Fruit fly (Drosophila melanogaster) S2 (cell line): Measurements from ENCODE around the gene bora.

Experiments
- CG8478 ChIP-seq: fragments of >200 bp; optimal IDR thresholded peaks from 2 replicates; lab custom pipeline; 2018
- CTCF ChIP-seq, 2 experiments: fragments of >200 bp; optimal IDR thresholded peaks; 2 replicates each; lab custom pipeline; 2018

The bora gene

DNA sequence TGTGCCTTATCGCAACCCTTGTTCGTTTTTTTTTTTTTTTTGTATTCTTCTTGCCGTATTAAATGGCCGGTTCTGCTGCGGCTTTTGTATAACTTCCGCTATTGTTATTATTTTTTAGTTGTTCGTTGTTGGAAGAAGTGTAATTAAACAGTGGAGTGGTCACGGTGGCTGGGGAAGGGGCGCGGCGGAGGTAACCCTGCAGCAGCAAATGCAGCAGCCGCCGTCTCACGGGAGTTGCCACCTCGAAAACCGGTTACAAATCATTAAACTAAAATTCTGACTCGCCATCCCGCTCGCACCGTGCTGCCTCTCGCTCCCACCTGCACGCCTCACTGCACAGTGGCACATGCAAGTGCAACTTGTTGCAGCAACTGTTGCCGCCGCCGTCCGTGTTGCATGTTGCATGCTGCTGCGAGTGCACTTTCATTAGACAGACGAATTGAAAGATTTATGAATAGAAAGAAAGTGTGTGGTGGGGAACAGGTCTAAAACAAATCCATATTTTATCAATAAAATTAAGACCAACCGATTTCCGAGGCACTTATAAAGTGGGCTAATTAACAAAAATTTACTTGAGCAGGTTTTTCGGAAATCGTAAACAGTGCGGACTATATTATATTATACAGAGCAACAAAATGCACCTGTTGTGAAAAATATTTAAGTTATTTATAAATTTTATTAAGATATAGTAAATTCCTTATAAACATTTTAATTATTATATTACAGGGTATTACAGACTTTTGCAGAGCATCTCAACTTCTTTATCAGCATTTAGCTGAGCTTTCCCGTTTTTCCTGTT, 5.4 kb downstream of the bora start:
- TF ChIP-seq CG8478 (lab: Kevin White, UChicago) (no peak), CTCF (optimal IDR thresholded peaks at IDR 0.05; lab: Kevin White, UChicago) (no peak)

DNA sequence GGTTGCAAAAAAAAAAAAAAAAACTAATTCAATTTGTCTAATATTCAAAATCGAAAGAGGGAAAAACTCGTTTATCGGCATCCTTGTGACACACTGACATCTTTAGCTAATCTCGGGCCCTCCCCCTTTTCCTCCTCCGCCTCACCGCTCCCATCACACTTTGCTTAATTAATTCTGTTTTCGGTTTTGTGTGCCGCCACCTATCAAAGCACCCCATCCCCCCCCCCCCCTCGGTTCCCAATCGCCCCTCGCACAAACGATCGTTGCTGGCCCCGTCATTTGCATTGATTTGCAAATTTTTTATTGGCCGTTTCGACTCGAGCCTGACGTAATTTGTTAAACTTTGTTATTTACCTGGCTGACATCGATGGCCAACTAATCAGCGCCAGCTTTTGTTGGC, 6.0 kb downstream of the bora start:
- TF ChIP-seq CTCF (optimal IDR thresholded peaks at IDR 0.05; lab: Kevin White, UChicago) (no peak), CG8478 (lab: Kevin White, UChicago) (no peak)

dm6 chr3L:18629874-18630273, 7.4 kb downstream of the bora start:
- no peak for TF ChIP-seq CTCF (optimal IDR thresholded peaks at IDR 0.05; lab: Kevin White, UChicago)
- no peak for TF ChIP-seq CG8478 (lab: Kevin White, UChicago)

- TF ChIP-seq CG8478 (lab: Kevin White, UChicago) (no peak), CTCF (optimal IDR thresholded peaks at IDR 0.05; lab: Kevin White, UChicago) (no peak)
These were observed 9.7 kb downstream of the bora start for dm6 chr3L:18632187-18632635.

DNA sequence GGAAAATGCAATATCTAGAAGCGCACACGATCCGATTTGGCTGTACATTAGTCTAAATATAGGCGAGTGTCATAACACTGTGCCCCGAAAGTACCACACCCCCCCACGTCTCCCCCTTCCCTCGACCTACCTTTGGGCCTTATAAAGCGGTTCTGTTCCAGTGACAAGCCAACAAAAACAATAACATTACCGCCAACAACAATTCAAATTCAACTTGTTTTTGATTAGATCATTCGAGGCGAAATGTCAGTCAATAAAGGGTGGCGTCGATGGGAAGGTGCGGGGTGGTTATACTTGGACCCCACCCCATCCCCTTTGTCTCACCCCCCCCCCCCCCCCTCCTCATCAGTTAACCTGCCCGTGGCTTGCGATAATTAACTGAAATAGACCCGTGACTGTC, 10.6 kb downstream of the bora start:
- TF ChIP-seq CG8478 (lab: Kevin White, UChicago) (no peak), CTCF (optimal IDR thresholded peaks at IDR 0.05; lab: Kevin White, UChicago) (no peak)

DNA sequence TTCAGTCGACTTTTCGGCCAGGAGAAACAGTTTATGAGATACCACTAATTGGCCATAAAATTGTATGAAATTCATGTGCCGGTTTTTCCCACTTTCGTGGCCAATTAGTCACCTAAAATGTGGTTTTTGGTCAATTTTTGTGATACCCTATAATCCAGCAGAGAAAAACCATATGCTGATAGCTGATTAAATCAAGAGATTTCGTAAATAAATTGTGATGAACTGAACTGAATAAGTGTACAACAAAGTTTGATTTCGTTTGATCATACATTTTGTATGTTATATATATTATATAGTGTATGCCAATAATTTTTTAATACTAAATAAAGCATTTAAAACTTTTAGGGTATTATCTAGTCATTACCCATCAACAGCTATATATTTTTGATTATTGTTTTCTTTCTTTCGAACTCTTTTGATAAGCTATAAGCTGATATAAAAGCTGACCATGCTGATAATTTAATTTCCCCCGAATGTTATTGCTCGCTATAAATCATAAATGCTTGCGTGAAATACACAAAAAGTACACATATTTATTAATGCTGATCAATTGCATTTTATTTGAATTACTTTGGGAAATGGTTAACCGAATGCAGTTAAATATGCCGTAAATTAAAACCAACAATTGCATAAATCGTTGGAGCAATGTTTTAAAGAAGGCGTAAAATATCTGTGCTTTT, 12.4 kb downstream of the bora start:
- TF ChIP-seq CTCF (optimal IDR thresholded peaks at IDR 0.05; lab: Kevin White, UChicago) (no peak), CG8478 (lab: Kevin White, UChicago) (no peak)

DNA sequence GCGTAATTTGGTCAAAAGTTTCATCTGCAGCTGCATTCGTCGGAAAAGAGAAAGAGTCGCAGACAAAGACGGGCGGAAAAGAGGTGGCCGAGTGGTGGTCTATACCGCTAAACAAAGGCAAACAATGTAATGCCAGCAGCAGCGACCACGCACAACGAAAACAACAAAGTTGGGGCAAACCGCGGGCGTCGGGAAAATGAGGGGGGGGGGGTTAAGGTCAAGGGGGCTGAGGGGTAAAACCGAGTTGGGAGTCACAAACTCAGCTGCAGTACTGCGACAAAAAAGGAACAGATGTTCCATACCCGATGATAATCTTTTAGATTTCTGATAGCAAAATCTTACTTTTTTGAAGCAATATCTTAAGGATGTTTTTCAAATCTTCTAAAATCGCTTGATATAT, 14.3 kb downstream of the bora start:
- TF ChIP-seq CTCF (optimal IDR thresholded peaks at IDR 0.05; lab: Kevin White, UChicago) (no peak), CG8478 (lab: Kevin White, UChicago) (no peak)

DNA sequence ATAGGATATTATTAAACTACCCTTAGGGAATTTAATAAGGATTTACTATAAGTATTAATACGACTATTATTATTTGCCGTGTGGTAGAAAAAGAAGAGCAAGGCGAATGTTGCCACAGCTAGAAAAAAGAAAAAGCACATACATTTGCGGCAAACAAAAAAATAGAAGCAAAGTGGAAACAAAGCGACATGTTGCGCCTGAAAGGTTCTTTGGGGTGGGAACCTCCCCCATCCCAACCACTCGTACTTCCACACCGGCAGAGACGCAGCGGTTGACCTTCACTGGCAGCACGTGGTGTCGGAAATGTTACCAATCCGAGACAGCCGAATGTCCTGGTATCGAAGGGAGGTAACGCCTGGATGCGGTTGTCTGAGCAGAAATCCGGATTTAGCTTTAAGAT, 14.9 kb downstream of the bora start:
- TF ChIP-seq CTCF (optimal IDR thresholded peaks at IDR 0.05; lab: Kevin White, UChicago) (no peak), CG8478 (lab: Kevin White, UChicago) (no peak)

- TF ChIP-seq CTCF (optimal IDR thresholded peaks at IDR 0.05; lab: Kevin White, UChicago) (no peak), CG8478 (lab: Kevin White, UChicago) (no peak)
These were observed 15.6 kb downstream of the bora start for dm6 chr3L:18638043-18638442.

DNA sequence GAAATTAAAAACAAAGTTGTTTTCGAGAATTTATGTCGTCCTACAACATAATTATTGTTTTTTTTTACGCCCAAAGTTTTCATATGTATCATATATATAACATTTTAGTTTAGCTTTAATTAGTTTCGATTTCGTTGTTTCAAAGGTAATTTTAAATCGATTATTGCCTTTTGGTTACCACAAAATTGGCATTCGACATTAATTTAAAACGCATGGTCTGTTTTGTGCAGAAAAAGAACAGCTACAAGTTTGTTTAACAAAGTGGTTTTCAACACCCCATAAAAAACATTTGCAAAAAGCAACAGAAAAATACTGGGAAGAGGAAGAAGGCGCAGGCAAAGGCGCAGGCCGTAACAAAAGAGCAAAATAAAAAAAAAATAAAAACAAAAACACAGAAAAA, 16.0 kb downstream of the bora start:
- TF ChIP-seq CTCF (optimal IDR thresholded peaks at IDR 0.05; lab: Kevin White, UChicago) (no peak), CG8478 (lab: Kevin White, UChicago) (no peak)

DNA sequence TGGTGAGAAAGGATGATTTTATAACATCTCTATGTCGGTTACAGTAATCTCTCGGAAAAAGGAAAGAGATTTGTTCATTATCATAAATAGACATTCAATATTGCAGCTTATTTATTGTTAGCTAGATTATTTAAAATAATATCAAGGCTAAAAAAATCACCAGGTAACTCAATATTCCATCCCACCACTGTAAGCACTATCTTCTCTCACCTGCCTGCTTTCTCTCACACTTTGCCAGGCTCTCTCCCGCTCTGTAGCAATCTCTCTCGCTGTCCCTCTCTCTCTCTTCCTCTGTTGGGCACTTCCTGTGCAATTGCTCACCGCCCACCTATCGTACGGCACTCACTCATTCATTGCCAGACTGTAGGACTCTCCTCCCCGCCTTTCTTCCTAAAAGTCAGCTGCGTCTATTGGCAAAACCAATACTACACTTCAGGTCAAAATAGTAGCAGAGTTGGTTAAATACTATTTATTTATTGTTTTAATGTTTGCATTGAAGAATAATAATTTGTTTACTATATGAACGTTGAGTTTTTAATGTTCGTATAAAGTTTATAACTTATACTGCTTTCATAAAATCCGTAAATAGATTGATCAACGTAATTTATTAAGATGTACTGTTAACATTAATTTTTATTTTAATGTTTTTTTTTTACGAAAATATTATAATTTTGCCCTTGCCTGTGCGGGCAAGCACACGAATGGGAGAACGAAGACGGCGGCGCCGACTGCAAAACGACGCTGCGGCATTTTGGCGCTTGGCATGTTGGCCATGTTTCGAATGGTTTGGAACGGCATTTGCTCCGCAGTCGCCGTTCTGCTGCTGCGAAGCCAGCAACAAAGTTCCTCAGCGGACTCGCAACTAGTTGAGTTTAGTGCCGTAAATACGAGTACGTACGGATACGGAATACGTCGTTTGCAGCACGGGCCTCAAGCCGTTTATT, 18.4 kb downstream of the bora start:
- TF ChIP-seq CTCF (optimal IDR thresholded peaks at IDR 0.05; lab: Kevin White, UChicago) (no peak), CG8478 (lab: Kevin White, UChicago) (no peak)

DNA sequence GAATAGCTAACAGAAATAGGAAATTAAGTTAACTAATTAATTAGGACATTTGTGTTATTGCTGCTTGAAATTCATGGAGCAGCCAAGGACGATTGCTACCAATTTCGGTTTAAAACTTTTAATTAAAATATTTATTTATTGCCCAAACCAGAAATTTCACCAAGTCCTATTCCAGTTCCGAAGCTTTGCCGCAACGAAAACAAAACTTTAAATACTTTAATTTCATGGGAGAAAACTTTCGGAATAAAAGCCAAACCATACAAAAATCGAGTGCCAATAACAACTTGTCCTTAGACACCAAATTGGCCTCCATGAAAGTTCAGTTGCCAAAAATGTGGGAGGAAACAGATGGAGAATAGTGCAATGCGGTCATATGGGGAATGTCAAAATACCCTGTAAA, 20.7 kb downstream of the bora start:
- TF ChIP-seq CTCF (optimal IDR thresholded peaks at IDR 0.05; lab: Kevin White, UChicago): no peak
- no peak for TF ChIP-seq CG8478 (lab: Kevin White, UChicago)

dm6 chr3L:18653737-18654136, 31.2 kb downstream of the bora start:
- TF ChIP-seq CG8478 (lab: Kevin White, UChicago) (no peak), CTCF (optimal IDR thresholded peaks at IDR 0.05; lab: Kevin White, UChicago) (no peak)

- TF ChIP-seq CTCF (optimal IDR thresholded peaks at IDR 0.05; lab: Kevin White, UChicago) (no peak), CG8478 (lab: Kevin White, UChicago) (no peak)
These were observed 43.1 kb downstream of the bora start for dm6 chr3L:18665594-18665993.
